Worm (Caenorhabditis elegans) whole organism, late embryonic: ENCODE results near the gene F32D1.11.

Experiments used
- F13H6.1 ChIP-seq: sonication (generic microtip); optimal IDR thresholded peaks from 2 replicates; lab custom pipeline; 2016; ENCODE audit warnings: missing genetic modification characterization, missing compliant biosample characterization
- ama-1 ChIP-seq: fragments of 150-350 bp; optimal IDR thresholded peaks from 2 replicates; lab custom pipeline; 2014
- ceh-18 ChIP-seq: sonication (generic microtip); optimal IDR thresholded peaks from 2 replicates; lab custom pipeline; 2016; ENCODE audit warnings: missing genetic modification characterization, missing compliant biosample characterization
- ceh-30 ChIP-seq: fragments of 150-350 bp; optimal IDR thresholded peaks from 2 replicates; lab custom pipeline; 2014; ENCODE audit warnings: missing biosample characterization, missing genetic modification characterization
- che-1 ChIP-seq: sonication (generic microtip); optimal IDR thresholded peaks from 2 replicates; lab custom pipeline; 2016; ENCODE audit warnings: mild to moderate bottlenecking, missing genetic modification characterization, missing compliant biosample characterization
- dmd-4 ChIP-seq: sonication (generic microtip); optimal IDR thresholded peaks from 2 replicates; lab custom pipeline; 2016; ENCODE audit warnings: borderline replicate concordance, missing genetic modification characterization, missing compliant biosample characterization
- elt-2 ChIP-seq: sonication (generic microtip); optimal IDR thresholded peaks from 2 replicates; lab custom pipeline; 2016; ENCODE audit warnings: missing genetic modification reagents, missing genetic modification characterization, missing compliant biosample characterization
- ets-4 ChIP-seq: sonication (generic microtip); optimal IDR thresholded peaks from 2 replicates; lab custom pipeline; 2016; ENCODE audit warnings: missing genetic modification characterization, missing compliant biosample characterization
- fkh-10 ChIP-seq: fragments of 150-350 bp; optimal IDR thresholded peaks from 2 replicates; lab custom pipeline; 2014; ENCODE audit warnings: missing biosample characterization, missing genetic modification reagents, missing genetic modification characterization
- hlh-30 ChIP-seq: sonication (generic microtip); optimal IDR thresholded peaks from 2 replicates; lab custom pipeline; 2017; ENCODE audit warnings: antibody characterized with exemption, missing genetic modification characterization, missing compliant biosample characterization; ENCODE audit not compliant: insufficient read depth
- pha-2 ChIP-seq: sonication (generic microtip); optimal IDR thresholded peaks from 2 replicates; lab custom pipeline; 2017; ENCODE audit warnings: mild to moderate bottlenecking, missing genetic modification characterization, missing compliant biosample characterization
- pha-4 ChIP-seq: fragments of 150-350 bp; optimal IDR thresholded peaks from 2 replicates; lab custom pipeline; 2018; ENCODE audit warnings: missing biosample characterization, missing genetic modification reagents, missing genetic modification characterization
- pqm-1 ChIP-seq: sonication (generic microtip); optimal IDR thresholded peaks from 2 replicates; lab custom pipeline; 2016; ENCODE audit warnings: missing genetic modification characterization, missing compliant biosample characterization
- ref-2 ChIP-seq: sonication (generic microtip); optimal IDR thresholded peaks from 2 replicates; lab custom pipeline; 2016; ENCODE audit warnings: missing genetic modification characterization, missing compliant biosample characterization

DNA sequence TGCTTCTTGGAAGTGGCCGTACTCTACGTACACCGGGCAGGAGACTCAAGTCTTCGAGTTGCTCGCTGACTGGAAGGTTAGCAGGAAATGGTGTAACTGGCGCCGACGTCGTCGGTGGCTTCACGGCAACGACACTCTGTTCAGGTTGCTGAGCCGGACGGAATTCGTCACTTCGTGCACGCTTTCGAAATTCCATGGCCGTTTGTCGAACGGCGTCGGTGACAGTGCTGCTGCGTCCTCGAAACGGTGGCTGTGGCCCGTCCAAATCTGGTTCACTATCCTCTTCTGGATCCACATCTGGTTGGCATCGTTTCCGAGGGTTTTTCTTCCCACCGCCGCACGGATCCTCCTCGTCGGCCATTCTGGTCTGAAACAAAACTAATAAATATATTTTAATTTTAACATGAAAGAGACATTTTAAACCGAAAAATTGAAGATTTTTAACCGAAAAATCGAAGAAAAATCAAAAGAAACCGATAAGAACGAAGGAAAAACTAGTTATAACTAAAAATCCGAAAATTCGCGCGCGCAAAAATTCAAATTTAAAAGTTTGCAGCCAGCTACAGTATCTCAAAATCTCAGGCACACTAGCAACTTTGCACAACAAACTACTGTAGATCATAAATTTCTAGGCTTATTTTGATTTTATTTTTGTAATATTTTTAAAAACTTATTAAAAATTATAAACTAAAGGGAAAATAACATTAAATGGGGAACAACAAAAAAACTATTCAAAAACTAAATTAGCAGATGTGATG, 9.6 kb upstream of the F32D1.11 start, which contains the start of gene F32D1.7:
- TF ChIP-seq elt-2 (tag; lab: Kevin White, UChicago) (no peak), dmd-4 (tag; lab: Kevin White, UChicago) (no peak), pqm-1 (tag; lab: Kevin White, UChicago) (no peak), ets-4 (tag; lab: Kevin White, UChicago) (no peak), fkh-10 (GFP tag; lab: Kevin White, UChicago) (no peak), pha-2 (tag; lab: Kevin White, UChicago) (no peak), F13H6.1 (tag; lab: Kevin White, UChicago) (no peak), ama-1 (no peak), hlh-30 (no peak), pha-4 (no peak), ceh-30 (tag; lab: Kevin White, UChicago) (no peak), che-1 (no peak), ref-2 (no peak), ceh-18 (tag; lab: Kevin White, UChicago) (no peak)
